Fruit fly (Drosophila melanogaster) whole organism, embryonic: ENCODE measurements around the gene CG33489.

Source experiments
- Aef1 ChIP-seq: fragments of 200-800 bp; sonication (Bioruptor generic); IDR thresholded peaks from 3 replicates; pipeline ENCODE4 v1.3.6; 2022; ENCODE audit warnings: missing biosample characterization, missing genetic modification characterization
- BEAF-32 ChIP-seq: fragments of 200-800 bp; sonication (Bioruptor generic); optimal IDR thresholded peaks from 3 replicates; lab custom pipeline; 2017; ENCODE audit warnings: missing biosample characterization, missing genetic modification characterization, mild to moderate bottlenecking, moderate library complexity, missing genetic modification reagents
- Bdp1 ChIP-seq: fragments of 200-800 bp; sonication (Bioruptor generic); optimal IDR thresholded peaks from 3 replicates; lab custom pipeline; 2016; ENCODE audit warnings: missing biosample characterization, missing genetic modification characterization
- CG10462 ChIP-seq: fragments of 200-800 bp; sonication (Bioruptor generic); optimal IDR thresholded peaks from 2 replicates; lab custom pipeline; 2016; ENCODE audit warnings: missing biosample characterization, missing genetic modification characterization
- CG10959 ChIP-seq: fragments of 200-800 bp; sonication (Bioruptor generic); IDR thresholded peaks from 2 replicates; pipeline ENCODE4 v1.3.6; 2022; ENCODE audit warnings: missing biosample characterization, missing genetic modification characterization
- CG11247 ChIP-seq: fragments of 200-800 bp; sonication (Bioruptor generic); IDR thresholded peaks from 2 replicates; pipeline ENCODE4 v1.3.6; 2022; ENCODE audit warnings: missing biosample characterization, missing genetic modification characterization
- CG11504 ChIP-seq: fragments of 200-800 bp; sonication (Bioruptor generic); optimal IDR thresholded peaks from 3 replicates; lab custom pipeline; 2019; ENCODE audit warnings: missing biosample characterization, mild to moderate bottlenecking, missing genetic modification characterization, moderate library complexity
- CG12104 ChIP-seq: fragments of 200-800 bp; sonication (Bioruptor generic); optimal IDR thresholded peaks from 3 replicates; lab custom pipeline; 2016; ENCODE audit warnings: missing biosample characterization, missing genetic modification characterization
- CG12659 ChIP-seq: fragments of 200-800 bp; sonication (Bioruptor generic); optimal IDR thresholded peaks from 3 replicates; lab custom pipeline; 2017; ENCODE audit warnings: mild to moderate bottlenecking, missing biosample characterization, missing genetic modification reagents, missing genetic modification characterization
- CG15479 ChIP-seq: fragments of 200-800 bp; sonication (Bioruptor generic); optimal IDR thresholded peaks from 3 replicates; lab custom pipeline; 2019; ENCODE audit warnings: missing biosample characterization, mild to moderate bottlenecking, missing genetic modification characterization, moderate library complexity
- CG15514 ChIP-seq: fragments of 200-800 bp; sonication (Bioruptor generic); optimal IDR thresholded peaks from 3 replicates; lab custom pipeline; 2017; ENCODE audit warnings: missing biosample characterization, missing genetic modification characterization, mild to moderate bottlenecking, moderate library complexity, missing genetic modification reagents
- CG17186 ChIP-seq: fragments of 200-800 bp; sonication (Bioruptor generic); optimal IDR thresholded peaks from 3 replicates; lab custom pipeline; 2017; ENCODE audit warnings: missing biosample characterization, missing genetic modification reagents, missing genetic modification characterization
- CG17328 ChIP-seq: fragments of 200-800 bp; sonication (Bioruptor generic); IDR thresholded peaks from 2 replicates; pipeline ENCODE4 v1.3.6; 2022; ENCODE audit warnings: missing biosample characterization, missing genetic modification characterization
- CG17802 ChIP-seq: fragments of 200-800 bp; sonication (Bioruptor generic); optimal IDR thresholded peaks from 2 replicates; lab custom pipeline; 2018; ENCODE audit warnings: missing biosample characterization, mild to moderate bottlenecking, missing genetic modification characterization, moderate library complexity
- CG18476 ChIP-seq: fragments of 200-800 bp; sonication (Bioruptor generic); optimal IDR thresholded peaks from 2 replicates; lab custom pipeline; 2016; ENCODE audit warnings: missing biosample characterization, mild to moderate bottlenecking, missing genetic modification characterization
- CG18764 ChIP-seq: fragments of 200-800 bp; sonication (Bioruptor generic); optimal IDR thresholded peaks from 3 replicates; lab custom pipeline; 2016; ENCODE audit warnings: missing biosample characterization, missing genetic modification characterization
- CG31224 ChIP-seq: fragments of 200-800 bp; sonication (Bioruptor generic); IDR thresholded peaks from 2 replicates; pipeline ENCODE4 v1.3.6; 2022; ENCODE audit warnings: missing biosample characterization, missing genetic modification characterization
- CG31365 ChIP-seq: fragments of 200-800 bp; sonication (Bioruptor generic); optimal IDR thresholded peaks from 2 replicates; lab custom pipeline; 2018; ENCODE audit warnings: missing biosample characterization, mild to moderate bottlenecking, missing genetic modification characterization
- CG3163 ChIP-seq: fragments of 200-800 bp; sonication (Bioruptor generic); optimal IDR thresholded peaks from 3 replicates; lab custom pipeline; 2016; ENCODE audit warnings: missing biosample characterization, missing genetic modification characterization
- CG32532 ChIP-seq: fragments of 200-800 bp; sonication (Bioruptor generic); IDR thresholded peaks from 2 replicates; pipeline ENCODE4 v1.3.6; 2022; ENCODE audit warnings: missing biosample characterization, missing genetic modification characterization
- CG4282 ChIP-seq: fragments of 200-800 bp; sonication (Bioruptor generic); optimal IDR thresholded peaks from 2 replicates; lab custom pipeline; 2016; ENCODE audit warnings: missing biosample characterization, missing genetic modification characterization
- CG4820 ChIP-seq: fragments of 200-800 bp; sonication (Bioruptor generic); optimal IDR thresholded peaks from 3 replicates; lab custom pipeline; 2016; ENCODE audit warnings: missing biosample characterization, missing genetic modification characterization
- CG4854 ChIP-seq: fragments of 200-800 bp; sonication (Bioruptor generic); optimal IDR thresholded peaks from 2 replicates; lab custom pipeline; 2016; ENCODE audit warnings: missing biosample characterization, missing genetic modification characterization, inconsistent platforms
- CG8089 ChIP-seq: fragments of 200-800 bp; sonication (Bioruptor generic); optimal IDR thresholded peaks from 3 replicates; lab custom pipeline; 2016; ENCODE audit warnings: missing biosample characterization, missing genetic modification characterization
- CG9797 ChIP-seq: fragments of 200-800 bp; sonication (Bioruptor generic); optimal IDR thresholded peaks from 3 replicates; lab custom pipeline; 2018; ENCODE audit warnings: missing biosample characterization, mild to moderate bottlenecking, missing genetic modification characterization
- CoRest ChIP-seq: fragments of 200-800 bp; sonication (Bioruptor generic); optimal IDR thresholded peaks from 3 replicates; lab custom pipeline; 2018; ENCODE audit warnings: missing biosample characterization, mild to moderate bottlenecking, missing genetic modification characterization, moderate library complexity
- HLH3B ChIP-seq: fragments of 200-800 bp; sonication (Bioruptor generic); IDR thresholded peaks from 2 replicates; pipeline ENCODE4 v1.3.6; 2022; ENCODE audit warnings: missing biosample characterization, missing genetic modification characterization
- Hr78 ChIP-seq, 2 experiments: fragments of 200-800 bp in 1 of 2; fragments of >200 bp in 1 of 2; sonication (Bioruptor generic) in 1 of 2; optimal IDR thresholded peaks; 2 replicates each; lab custom pipeline; 2017 to 2019; ENCODE audit warnings: missing biosample characterization in 2 of 2, missing genetic modification characterization in 2 of 2, mild to moderate bottlenecking in 1 of 2, moderate library complexity in 1 of 2
- Jarid2 ChIP-seq: fragments of 200-800 bp; sonication (Bioruptor generic); optimal IDR thresholded peaks from 3 replicates; lab custom pipeline; 2017; ENCODE audit warnings: mild to moderate bottlenecking, missing biosample characterization, missing genetic modification reagents, missing genetic modification characterization
- Mrtf ChIP-seq: fragments of 200-800 bp; sonication (Bioruptor generic); IDR thresholded peaks from 3 replicates; pipeline ENCODE4 v1.3.6; 2022; ENCODE audit warnings: missing biosample characterization, missing genetic modification characterization
- NC2α ChIP-seq: fragments of 200-800 bp; sonication (Bioruptor generic); optimal IDR thresholded peaks from 2 replicates; lab custom pipeline; 2016; ENCODE audit warnings: missing biosample characterization, missing genetic modification characterization
- Ravus ChIP-seq: fragments of 200-800 bp; sonication (Bioruptor generic); IDR thresholded peaks from 2 replicates; pipeline ENCODE4 v1.3.6; 2022; ENCODE audit warnings: missing biosample characterization, missing genetic modification characterization
- Sry-β ChIP-seq: fragments of 200-800 bp; sonication (Bioruptor generic); optimal IDR thresholded peaks from 2 replicates; lab custom pipeline; 2018; ENCODE audit warnings: missing biosample characterization, mild to moderate bottlenecking, missing genetic modification characterization, moderate library complexity
- bowl ChIP-seq: fragments of 200-800 bp; sonication (Bioruptor generic); IDR thresholded peaks from 2 replicates; pipeline ENCODE4 v1.3.6; 2022; ENCODE audit warnings: missing biosample characterization, missing genetic modification characterization
- corto ChIP-seq: fragments of 200-800 bp; sonication (Bioruptor generic); optimal IDR thresholded peaks from 2 replicates; lab custom pipeline; 2016; ENCODE audit warnings: missing biosample characterization, mild to moderate bottlenecking, missing genetic modification characterization, moderate library complexity
- crol ChIP-seq: fragments of 200-800 bp; sonication (Bioruptor generic); IDR thresholded peaks from 2 replicates; pipeline ENCODE4 v1.3.6; 2022; ENCODE audit warnings: missing biosample characterization, missing genetic modification characterization
- disco-r ChIP-seq: fragments of 200-800 bp; sonication (Bioruptor generic); optimal IDR thresholded peaks from 2 replicates; lab custom pipeline; 2016; ENCODE audit warnings: missing biosample characterization, missing genetic modification characterization
- dmrt11E ChIP-seq: fragments of 200-800 bp; sonication (Bioruptor generic); optimal IDR thresholded peaks from 3 replicates; lab custom pipeline; 2018; ENCODE audit warnings: missing biosample characterization, mild to moderate bottlenecking, missing genetic modification characterization, moderate library complexity
- gcm ChIP-seq: fragments of 200-800 bp; sonication (Bioruptor generic); optimal IDR thresholded peaks from 2 replicates; lab custom pipeline; 2019; ENCODE audit warnings: missing biosample characterization, mild to moderate bottlenecking, missing genetic modification characterization, moderate library complexity
- jing ChIP-seq: fragments of 200-800 bp; sonication (Bioruptor generic); optimal IDR thresholded peaks from 2 replicates; lab custom pipeline; 2018; ENCODE audit warnings: missing biosample characterization, mild to moderate bottlenecking, missing genetic modification characterization
- kni ChIP-seq: fragments of 200-800 bp; sonication (Bioruptor generic); optimal IDR thresholded peaks from 3 replicates; lab custom pipeline; 2017; ENCODE audit warnings: mild to moderate bottlenecking, missing biosample characterization, missing genetic modification reagents, missing genetic modification characterization
- mirr ChIP-seq: fragments of 200-800 bp; sonication (Bioruptor generic); optimal IDR thresholded peaks from 3 replicates; lab custom pipeline; 2018; ENCODE audit warnings: missing biosample characterization, mild to moderate bottlenecking, missing genetic modification characterization
- nerfin-1 ChIP-seq: fragments of 200-800 bp; sonication (Bioruptor generic); optimal IDR thresholded peaks from 3 replicates; lab custom pipeline; 2019; ENCODE audit warnings: missing biosample characterization, mild to moderate bottlenecking, missing genetic modification characterization, moderate library complexity
- onecut ChIP-seq: fragments of 200-800 bp; sonication (Bioruptor generic); IDR thresholded peaks from 2 replicates; pipeline ENCODE4 v1.3.6; 2022; ENCODE audit warnings: missing biosample characterization, missing genetic modification characterization
- org-1 ChIP-seq: fragments of 200-800 bp; sonication (Bioruptor generic); optimal IDR thresholded peaks from 2 replicates; lab custom pipeline; 2017; ENCODE audit warnings: missing biosample characterization, missing genetic modification characterization
- sc ChIP-seq, 3 experiments: fragments of >200 bp in 2 of 3; fragments of 200-800 bp in 1 of 3; sonication (Bioruptor generic) in 1 of 3; optimal IDR thresholded peaks; 2 replicates in 2 of 3; 3 replicates in 1 of 3; lab custom pipeline; 2017; ENCODE audit warnings: mild to moderate bottlenecking in 1 of 3, missing biosample characterization in 1 of 3, missing genetic modification characterization in 1 of 3, missing genetic modification reagents in 1 of 3
- sd ChIP-seq: fragments of 200-800 bp; sonication (Bioruptor generic); optimal IDR thresholded peaks from 3 replicates; lab custom pipeline; 2018; ENCODE audit warnings: missing biosample characterization, mild to moderate bottlenecking, missing genetic modification characterization, moderate library complexity
- sima ChIP-seq: fragments of 200-800 bp; sonication (Bioruptor generic); optimal IDR thresholded peaks from 2 replicates; lab custom pipeline; 2016; ENCODE audit warnings: missing biosample characterization, missing genetic modification characterization
- stc ChIP-seq: fragments of 200-800 bp; sonication (Bioruptor generic); IDR thresholded peaks from 2 replicates; pipeline ENCODE4 v1.3.6; 2022; ENCODE audit warnings: missing biosample characterization, missing genetic modification characterization
- wdn ChIP-seq: fragments of 200-800 bp; sonication (Bioruptor generic); IDR thresholded peaks from 2 replicates; pipeline ENCODE4 v1.3.6; 2022; ENCODE audit warnings: missing biosample characterization, missing genetic modification characterization

The CG33489 gene

dm6 chr3L:11554338-11554737, 22.5 kb downstream of the CG33489 start (continued):
- peak; percentile 97 for TF ChIP-seq dmrt11E (tag; lab: Kevin White, UChicago)
- no peak for TF ChIP-seq bowl (GFP tag; lab: Robert Waterston, UW)
- TF ChIP-seq CG10462 (GFP tag; lab: Kevin White, UChicago): peak; percentile 76
- peak; percentile 87 for TF ChIP-seq gcm (GFP tag; lab: Kevin White, UChicago)
- no peak; the same call in 1 of the 2 replicates for TF ChIP-seq Ravus
- no peak for TF ChIP-seq Jarid2 (GFP tag; lab: Kevin White, UChicago)
- peak; percentile 56; the same call in 1 of the 2 replicates for TF ChIP-seq stc (GFP tag; lab: Robert Waterston, UW)
- no peak for TF ChIP-seq BEAF-32 (GFP tag; lab: Kevin White, UChicago)
- peak in 1 of 2 experiments; percentile 60 for TF ChIP-seq Hr78 (GFP tag; optimal IDR thresholded peaks at IDR 0.05; lab: Kevin White, UChicago)
- TF ChIP-seq CG4854 (GFP tag; lab: Kevin White, UChicago): peak; percentile 74
- no peak for TF ChIP-seq corto
- TF ChIP-seq CG15514 (GFP tag; lab: Kevin White, UChicago): peak; percentile 33
- TF ChIP-seq CG15479 (GFP tag; lab: Kevin White, UChicago): peak; percentile 55
- TF ChIP-seq Aef1 (GFP tag; lab: Robert Waterston, UW): peak; percentile 36; the same call in 1 of the 3 replicates
- peak; percentile 72 for TF ChIP-seq CG12659 (GFP tag; lab: Kevin White, UChicago)
- peak; percentile 83 for TF ChIP-seq CG17328
- peak; percentile 89 for TF ChIP-seq CG4820 (GFP tag; lab: Kevin White, UChicago)
- TF ChIP-seq sd (tag; lab: Kevin White, UChicago): no peak
- peak; percentile 79 for TF ChIP-seq nerfin-1 (tag; lab: Kevin White, UChicago)
- TF ChIP-seq mirr (GFP tag; lab: Kevin White, UChicago): no peak
- TF ChIP-seq wdn (GFP tag; lab: Robert Waterston, UW): no peak
- TF ChIP-seq Bdp1 (GFP tag; lab: Kevin White, UChicago): peak; percentile 63
- peak; percentile 77 for TF ChIP-seq kni
- TF ChIP-seq CG3163 (GFP tag; lab: Kevin White, UChicago): peak; percentile 36
- TF ChIP-seq sc (optimal IDR thresholded peaks at IDR 0.05; lab: Kevin White, UChicago): no peak
- TF ChIP-seq sc (GFP tag; optimal IDR thresholded peaks at IDR 0.05; lab: Kevin White, UChicago): peak; percentile 91
- TF ChIP-seq crol: no peak
- peak; percentile 83 for TF ChIP-seq CG11504
- TF ChIP-seq CoRest (tag; lab: Kevin White, UChicago): peak; percentile 85
- peak; percentile 84 for TF ChIP-seq CG18476
- TF ChIP-seq CG17186 (GFP tag; lab: Kevin White, UChicago): peak; percentile 52
- peak; percentile 68 for TF ChIP-seq disco-r
- peak; percentile 95 for TF ChIP-seq CG10959
- TF ChIP-seq NC2α (GFP tag; lab: Kevin White, UChicago): no peak
- peak; percentile 56; the same call in 1 of the 2 replicates for TF ChIP-seq CG32532
- peak; percentile 72 for TF ChIP-seq jing
- peak; percentile 79 for TF ChIP-seq onecut (GFP tag; lab: Robert Waterston, UW)
- TF ChIP-seq Mrtf (GFP tag; lab: Robert Waterston, UW): peak; percentile 61; the same call in 2 of the 3 replicates
- TF ChIP-seq Sry-β: peak; percentile 40
- TF ChIP-seq CG18764 (GFP tag; lab: Kevin White, UChicago): peak; percentile 80
- peak; percentile 4 for TF ChIP-seq CG31365 (tag; lab: Kevin White, UChicago)
- peak; percentile 50; the same call in 1 of the 2 replicates for TF ChIP-seq CG11247 (GFP tag; lab: Robert Waterston, UW)
- TF ChIP-seq CG31224: peak; percentile 55; the same call in 1 of the 2 replicates
- no peak for TF ChIP-seq sima (GFP tag; lab: Kevin White, UChicago)
- TF ChIP-seq org-1 (GFP tag; lab: Kevin White, UChicago): peak; percentile 75
- peak; percentile 59 for TF ChIP-seq CG8089 (GFP tag; lab: Kevin White, UChicago)
- TF ChIP-seq CG12104 (GFP tag; lab: Kevin White, UChicago): peak; percentile 78
- peak; percentile 12 for TF ChIP-seq CG9797 (GFP tag; lab: Kevin White, UChicago)
- TF ChIP-seq CG17802: peak; percentile 65
- TF ChIP-seq CG4282 (GFP tag; lab: Kevin White, UChicago): no peak
- TF ChIP-seq HLH3B (GFP tag; lab: Robert Waterston, UW): peak; percentile 69
